Worm (Caenorhabditis elegans) whole organism, L1 larva: ENCODE measurements around the gene C49C3.21.

Experiments used
- ama-1 ChIP-seq: fragments of 150-350 bp; optimal IDR thresholded peaks from 2 replicates; lab custom pipeline; 2014
- ceh-63 ChIP-seq: fragments of 200-800 bp; sonication (Bioruptor generic); optimal IDR thresholded peaks from 2 replicates; lab custom pipeline; 2018; ENCODE audit warnings: mild to moderate bottlenecking, missing genetic modification characterization, missing compliant biosample characterization
- ces-1 ChIP-seq: fragments of 150-350 bp; optimal IDR thresholded peaks from 2 replicates; lab custom pipeline; 2014; ENCODE audit warnings: missing biosample characterization, missing genetic modification reagents, missing genetic modification characterization
- dpl-1 ChIP-seq, 3 experiments: fragments of 150-350 bp in 2 of 3; sonication (generic microtip) in 1 of 3; optimal IDR thresholded peaks; 2 replicates each; lab custom pipeline; 2014 to 2017; ENCODE audit warnings: missing biosample characterization in 3 of 3, missing genetic modification characterization in 3 of 3, missing genetic modification reagents in 3 of 3
- hlh-4 ChIP-seq: sonication (generic microtip); optimal IDR thresholded peaks from 2 replicates; lab custom pipeline; 2016; ENCODE audit warnings: mild to moderate bottlenecking, missing genetic modification characterization, missing compliant biosample characterization
- lin-39 ChIP-seq: fragments of 150-350 bp; optimal IDR thresholded peaks from 2 replicates; lab custom pipeline; 2014; ENCODE audit warnings: missing biosample characterization, missing genetic modification reagents, missing genetic modification characterization
- unc-62 ChIP-seq: fragments of 150-350 bp; optimal IDR thresholded peaks from 2 replicates; lab custom pipeline; 2014; ENCODE audit warnings: missing biosample characterization, missing genetic modification reagents, missing genetic modification characterization

DNA sequence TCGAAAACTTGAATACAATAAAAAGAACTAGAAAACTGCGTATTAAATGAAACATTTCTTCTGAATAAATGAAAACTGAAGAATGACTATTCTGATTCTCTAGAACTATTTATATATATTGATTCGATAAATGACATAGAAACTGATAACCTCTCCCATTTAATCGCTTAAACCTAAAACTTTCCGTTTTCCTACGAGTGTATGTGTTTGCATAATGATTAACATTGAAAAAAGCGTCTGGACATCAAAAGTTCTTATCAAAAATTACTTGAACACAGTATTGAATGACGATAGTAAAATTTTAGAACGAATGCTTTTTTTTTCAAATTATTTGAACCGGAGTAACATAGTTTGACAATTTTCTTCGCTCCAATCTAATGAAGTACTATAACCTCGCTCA, 588 bp upstream of the C49C3.21 start, which contains the start of gene C49C3.9:
- TF ChIP-seq lin-39 (no peak), dpl-1 (GFP tag; optimal IDR thresholded peaks at IDR 0.05; lab: Kevin White, UChicago) (no peak), ama-1 (no peak), hlh-4 (no peak), ceh-63 (GFP tag; lab: Kevin White, UChicago) (no peak), ces-1 (no peak), unc-62 (GFP tag; lab: Kevin White, UChicago) (no peak)
